Worm (Caenorhabditis elegans) whole organism, dauer: ENCODE results near the gene pitr-3.

Source experiments
- unc-62 ChIP-seq: sonication (generic microtip); optimal IDR thresholded peaks from 2 replicates; lab custom pipeline; 2017; ENCODE audit warnings: missing biosample characterization, missing genetic modification reagents, missing genetic modification characterization

Gene pitr-3

DNA sequence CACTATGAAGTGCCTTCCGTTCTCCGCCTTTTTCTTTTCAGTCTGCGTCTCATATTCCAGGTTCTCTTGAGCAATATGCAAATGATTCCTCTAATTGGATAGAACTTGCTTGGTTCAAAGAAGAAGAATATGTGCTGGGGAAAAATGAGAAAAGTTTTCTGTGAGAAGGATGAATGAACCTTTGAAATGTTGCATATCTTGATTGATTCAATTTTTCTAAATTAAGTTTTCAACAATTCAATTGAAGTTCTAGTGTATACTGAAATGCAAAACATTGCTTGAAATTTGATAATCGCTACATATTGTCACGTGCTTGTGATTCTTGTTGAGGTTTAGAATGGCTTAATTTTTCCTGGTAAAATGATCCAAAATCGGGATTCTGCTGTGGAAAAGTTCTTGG lies 16.4 kb upstream of the pitr-3 start:
- TF ChIP-seq unc-62 (GFP tag; lab: Kevin White, UChicago) = no peak

DNA sequence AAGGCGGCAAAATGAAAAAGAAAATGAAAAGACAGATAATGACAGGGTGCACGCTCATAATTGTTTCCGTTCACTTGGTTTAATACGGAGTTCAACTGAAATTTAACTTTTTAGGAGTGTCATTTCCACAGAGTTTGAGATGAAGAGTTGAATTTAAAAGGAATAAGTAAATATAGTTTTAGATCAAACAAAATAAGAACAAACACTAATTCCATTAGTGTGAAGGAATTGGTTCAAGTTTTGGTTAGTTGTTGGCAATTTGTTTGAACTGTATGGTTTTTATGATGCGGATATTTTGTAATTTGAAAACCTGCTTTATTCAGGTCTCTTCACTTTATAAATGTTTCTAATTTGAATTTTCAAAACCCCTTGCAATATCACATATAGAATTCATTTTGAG lies 15.5 kb upstream of the pitr-3 start, which contains the start of gene B0222.15:
Gene B0222.15, minus strand, starts transcription at position 101 of the 400 bp plus-strand sequence.
- no peak for TF ChIP-seq unc-62 (GFP tag; lab: Kevin White, UChicago)

DNA sequence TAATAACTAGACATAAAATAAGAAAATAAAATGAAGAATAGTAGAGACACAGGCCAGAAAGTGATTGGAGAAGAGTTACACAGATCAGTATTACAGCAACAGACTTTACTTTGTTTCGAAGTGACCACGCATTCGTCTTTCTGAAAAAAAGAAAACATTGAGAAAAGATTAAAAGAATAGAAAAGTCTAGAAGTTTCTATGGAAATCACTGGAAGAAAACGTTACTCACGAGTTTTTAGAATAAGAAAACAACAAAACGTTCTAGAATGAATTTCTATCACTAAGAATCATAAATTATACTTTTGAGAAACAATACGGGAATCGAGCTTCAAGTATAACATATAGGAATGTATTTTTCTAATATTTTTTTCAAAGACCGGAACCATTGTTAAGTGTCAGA lies 14.4 kb upstream of the pitr-3 start:
- no peak for TF ChIP-seq unc-62 (GFP tag; lab: Kevin White, UChicago)

DNA sequence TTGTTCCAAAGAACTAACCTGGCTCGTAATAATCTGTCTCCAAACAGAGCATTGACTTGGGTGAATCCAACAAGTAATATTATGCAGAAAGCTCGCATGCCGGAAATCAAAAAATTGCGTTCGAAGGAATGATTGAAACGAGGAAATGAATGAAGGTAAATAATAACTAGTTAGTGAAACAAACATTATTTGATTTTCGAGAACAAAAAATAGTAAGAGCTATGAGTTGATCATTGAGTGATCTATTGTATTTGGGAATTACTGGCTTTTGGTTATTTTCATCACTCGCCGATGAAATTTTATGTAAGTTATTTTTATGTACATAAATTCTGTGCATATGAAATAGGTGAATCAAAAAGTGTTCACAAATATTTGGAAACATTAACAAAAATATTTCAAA lies 13.6 kb upstream of the pitr-3 start, which contains the start of gene B0222.5:
Gene B0222.5, minus strand, starts transcription at position 101 of the 400 bp plus-strand sequence.
- TF ChIP-seq unc-62 (GFP tag; lab: Kevin White, UChicago) = no peak

DNA sequence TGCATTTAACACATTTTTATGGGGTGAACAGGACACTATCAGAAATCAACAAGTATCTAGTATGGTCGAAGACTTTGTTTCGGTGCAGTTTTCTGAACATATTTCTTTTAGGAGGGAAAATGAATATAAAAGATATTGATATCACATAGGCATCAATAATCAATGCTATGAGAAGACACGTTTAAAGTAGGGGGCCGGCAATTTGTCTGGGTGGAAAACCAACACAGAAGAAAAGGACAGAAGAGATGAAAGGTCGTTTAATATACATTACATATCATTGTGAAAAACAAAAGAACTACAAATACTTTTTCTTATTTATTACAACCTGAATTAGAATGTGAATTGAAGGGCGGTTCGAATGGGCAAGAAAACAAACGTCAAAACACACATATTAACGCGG lies 11.1 kb upstream of the pitr-3 start:
- no peak for TF ChIP-seq unc-62 (GFP tag; lab: Kevin White, UChicago)

DNA sequence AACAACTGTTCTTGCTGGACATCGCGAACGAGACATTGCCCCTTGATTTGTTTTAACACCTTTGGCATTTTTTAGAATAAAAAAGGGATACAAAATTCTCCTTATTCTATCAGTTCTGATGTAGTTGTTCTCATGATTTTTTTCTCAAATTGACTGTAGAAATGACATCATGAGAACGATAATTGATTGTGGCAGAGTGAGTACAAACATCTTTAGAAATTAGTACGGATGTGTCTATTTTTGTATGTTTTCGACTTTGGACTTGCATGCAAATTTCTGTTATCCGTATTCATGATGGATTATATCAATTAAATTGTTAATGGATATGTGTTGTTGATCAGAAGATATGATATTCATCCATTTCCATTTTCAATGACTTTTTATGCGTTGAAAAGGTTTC lies 7.0 kb upstream of the pitr-3 start:
- no peak for TF ChIP-seq unc-62 (GFP tag; lab: Kevin White, UChicago)

DNA sequence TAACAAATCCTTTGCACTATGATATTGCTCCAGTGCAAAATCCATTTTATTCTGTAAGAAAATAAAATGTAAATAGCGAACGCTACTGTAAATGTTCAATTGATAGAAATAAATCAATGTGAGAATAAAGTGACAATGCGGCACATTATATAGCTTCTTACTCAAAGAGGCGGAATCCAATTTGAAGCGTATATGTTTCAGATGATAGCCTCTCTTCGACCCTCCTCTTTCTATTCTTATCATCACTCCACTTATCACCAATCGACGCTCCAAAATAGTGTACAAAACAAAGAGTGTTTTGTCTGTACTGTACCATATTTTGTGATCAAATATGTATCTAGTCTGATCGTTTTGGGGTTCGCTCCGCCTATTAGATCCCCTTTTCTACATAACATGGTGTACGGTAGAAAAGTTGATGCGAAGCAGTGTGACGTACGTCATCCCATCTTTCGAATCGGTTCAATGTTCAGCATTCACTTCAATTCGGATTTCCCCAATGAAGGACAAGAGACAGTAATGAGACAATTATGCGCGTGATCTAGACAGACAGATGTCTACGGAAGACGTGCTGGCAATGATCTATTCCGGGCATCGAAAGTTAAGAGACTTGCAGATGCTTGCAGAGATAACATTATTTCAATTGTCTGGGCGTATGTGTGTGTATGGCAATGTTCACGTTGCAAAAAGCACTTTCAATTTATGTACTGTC lies 5.8 kb upstream of the pitr-3 start, which contains the start of gene spl-2:
Gene spl-2, minus strand, starts transcription at position 51 of the 709 bp plus-strand sequence.
- TF ChIP-seq unc-62 (GFP tag; lab: Kevin White, UChicago) = no peak

DNA sequence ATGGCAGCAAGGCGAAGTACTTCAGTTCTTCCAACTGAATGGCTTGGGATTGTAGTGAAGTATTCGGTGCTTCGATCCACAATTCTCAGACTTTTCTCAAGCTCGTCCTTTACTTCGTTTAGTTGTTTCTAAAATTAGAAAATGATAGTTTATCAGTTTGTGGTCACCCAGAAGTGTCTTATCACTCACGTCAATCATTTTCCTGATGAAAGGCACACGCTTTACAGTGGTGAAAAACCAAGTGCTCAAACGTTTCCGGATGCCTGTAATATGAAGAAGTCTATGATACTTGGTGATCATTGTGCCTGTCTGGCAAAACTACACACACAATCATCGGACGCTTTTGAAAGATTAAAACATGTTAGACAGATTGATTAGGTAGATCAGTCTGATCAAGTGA lies 5.0 kb upstream of the pitr-3 start:
- TF ChIP-seq unc-62 (GFP tag; lab: Kevin White, UChicago) = no peak

DNA sequence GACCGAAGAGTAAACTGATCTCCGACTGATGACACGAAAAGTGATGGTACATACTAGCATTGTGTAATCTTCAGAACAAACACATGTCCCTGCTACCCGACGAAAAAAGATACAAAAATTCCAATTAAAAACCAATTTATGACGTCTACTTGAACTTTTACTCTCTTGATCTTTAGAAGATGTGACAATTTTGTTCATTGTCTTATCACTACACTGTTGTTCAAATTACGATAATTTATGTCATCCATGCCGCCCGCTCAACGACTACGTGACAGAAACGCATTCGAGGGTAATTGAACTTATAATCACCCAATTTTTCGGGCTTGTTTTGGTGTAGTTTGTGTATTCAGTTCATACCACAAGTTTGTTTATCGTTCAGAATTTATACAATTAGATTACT lies 2.7 kb upstream of the pitr-3 start:
- no peak for TF ChIP-seq unc-62 (GFP tag; lab: Kevin White, UChicago)

DNA sequence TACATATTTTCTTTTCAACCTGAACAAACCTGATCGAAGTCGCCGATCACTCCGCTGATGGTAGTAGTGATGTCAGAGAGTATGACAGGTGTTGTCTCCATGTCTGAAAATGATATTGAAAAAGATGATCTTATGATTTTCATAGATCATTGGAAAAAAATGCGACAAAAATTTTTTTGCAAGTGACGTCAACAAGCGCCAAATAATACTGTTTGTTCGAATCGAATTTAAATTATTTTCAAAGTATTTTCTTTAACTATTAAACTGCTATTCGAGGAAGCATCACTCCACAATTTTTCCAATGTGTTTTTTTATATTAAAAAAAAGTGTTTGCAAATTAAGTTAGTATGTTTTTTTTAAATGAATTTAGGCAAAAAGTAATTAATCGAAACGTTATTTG lies 3.6 kb downstream of the pitr-3 start, which contains the start of gene pitr-2:
Gene pitr-2, minus strand, starts transcription at position 101 of the 400 bp plus-strand sequence.
- no peak for TF ChIP-seq unc-62 (GFP tag; lab: Kevin White, UChicago)

DNA sequence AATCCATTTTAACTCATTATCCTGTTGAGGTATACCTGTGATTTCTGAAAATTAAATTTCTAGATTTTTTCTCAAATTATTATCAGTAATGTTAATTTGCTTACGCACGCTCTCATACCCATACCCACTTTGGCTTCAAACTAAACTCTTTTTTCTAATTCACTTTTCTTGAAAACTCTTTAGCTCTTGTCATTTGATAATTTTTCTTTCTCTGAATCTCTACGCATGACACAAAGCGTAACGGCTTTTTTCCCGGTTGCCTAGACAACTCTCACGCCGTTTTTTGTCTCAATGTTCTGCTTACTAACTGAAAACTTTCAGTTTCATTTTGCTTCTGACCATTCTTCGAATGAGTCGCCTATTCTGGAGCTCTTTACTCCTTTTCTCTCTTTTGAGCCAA lies 7.2 kb downstream of the pitr-3 start, which contains the start of gene B0222.1:
Gene B0222.1, plus strand, starts transcription at position 306 of the 400 bp plus-strand sequence.
- TF ChIP-seq unc-62 (GFP tag; lab: Kevin White, UChicago) = no peak

DNA sequence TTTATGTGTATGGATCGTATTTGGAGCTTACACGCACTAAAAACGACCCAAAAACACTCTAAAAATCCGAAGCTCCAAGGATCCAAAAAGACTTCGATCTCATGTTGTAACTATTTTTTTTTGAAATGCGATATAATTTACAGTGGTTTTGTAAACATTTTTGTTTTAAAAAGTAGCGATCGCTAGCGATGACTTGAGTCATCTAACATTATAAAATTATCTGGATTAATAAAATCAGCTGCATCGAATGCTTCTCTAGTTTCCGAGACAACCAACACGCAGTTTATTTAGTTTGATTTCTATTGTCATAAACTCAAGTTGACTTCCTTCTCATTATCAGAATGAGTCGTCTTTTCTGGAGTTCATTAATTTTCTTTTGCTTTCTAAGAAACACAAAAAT lies 9.2 kb downstream of the pitr-3 start, which contains the start of gene F21C10.1:
Gene F21C10.1, plus strand, starts transcription at position 301 of the 400 bp plus-strand sequence.
- no peak for TF ChIP-seq unc-62 (GFP tag; lab: Kevin White, UChicago)

DNA sequence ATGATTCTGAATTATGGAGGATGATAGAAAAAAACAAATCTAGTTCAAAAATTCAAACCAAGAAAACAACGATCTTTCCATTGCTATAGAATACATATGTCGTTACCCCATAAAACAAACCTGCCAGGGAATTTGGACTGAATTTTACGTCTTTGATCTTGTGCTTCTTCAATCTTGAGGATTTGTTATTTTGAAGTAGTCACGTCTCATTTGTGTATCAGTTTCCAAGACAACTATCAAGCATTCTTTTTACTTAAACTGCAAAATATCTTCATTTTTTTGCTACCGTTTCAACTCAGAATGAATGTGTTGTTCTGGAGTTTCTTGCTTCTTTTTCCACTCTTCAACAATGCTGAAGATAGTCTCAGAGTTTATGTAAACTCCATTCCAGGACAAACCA lies 10.4 kb downstream of the pitr-3 start, which contains the start of gene F21C10.19:
Gene F21C10.19, plus strand, starts transcription at position 301 of the 400 bp plus-strand sequence.
- no peak for TF ChIP-seq unc-62 (GFP tag; lab: Kevin White, UChicago)

DNA sequence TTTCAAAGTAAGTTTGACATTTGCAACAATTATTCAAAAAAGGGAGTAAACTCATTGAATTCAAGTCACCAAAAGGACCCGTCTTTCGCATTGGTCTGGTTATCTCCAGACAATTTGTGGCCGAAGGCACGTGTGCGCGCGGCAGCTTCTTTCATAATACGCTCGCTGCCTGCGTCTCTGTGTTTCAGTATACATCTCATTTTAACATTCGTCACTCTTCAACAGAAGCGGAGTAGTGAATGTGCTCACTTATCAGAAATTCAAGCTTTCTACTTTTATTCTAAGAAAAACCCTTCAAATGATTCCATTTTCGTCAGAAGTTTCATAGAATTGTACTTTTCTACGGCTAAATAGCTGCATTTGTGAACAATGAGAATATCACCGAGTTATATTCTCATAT lies 12.6 kb downstream of the pitr-3 start:
- TF ChIP-seq unc-62 (GFP tag; lab: Kevin White, UChicago) = no peak

DNA sequence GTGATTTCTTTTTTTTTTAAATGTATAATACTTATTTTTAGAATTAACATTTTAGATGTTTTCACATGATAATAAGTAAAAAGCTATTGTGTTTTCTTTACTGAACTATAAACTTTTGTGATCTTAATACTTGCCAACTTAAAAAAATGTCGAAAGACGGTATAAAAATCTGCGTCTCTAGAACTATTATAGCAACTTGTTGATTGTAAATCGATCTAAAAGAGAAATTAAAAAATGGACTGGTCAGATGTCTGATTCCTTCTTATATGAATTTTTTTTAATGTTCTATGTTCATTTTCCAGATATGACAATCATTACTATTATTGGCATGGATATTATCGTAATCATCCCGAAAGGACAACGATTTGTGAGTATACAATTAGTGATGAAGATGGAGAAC lies 13.4 kb downstream of the pitr-3 start, which contains the start of gene F21C10.3:
Gene F21C10.3, plus strand, starts transcription at position 301 of the 400 bp plus-strand sequence.
- TF ChIP-seq unc-62 (GFP tag; lab: Kevin White, UChicago) = no peak

DNA sequence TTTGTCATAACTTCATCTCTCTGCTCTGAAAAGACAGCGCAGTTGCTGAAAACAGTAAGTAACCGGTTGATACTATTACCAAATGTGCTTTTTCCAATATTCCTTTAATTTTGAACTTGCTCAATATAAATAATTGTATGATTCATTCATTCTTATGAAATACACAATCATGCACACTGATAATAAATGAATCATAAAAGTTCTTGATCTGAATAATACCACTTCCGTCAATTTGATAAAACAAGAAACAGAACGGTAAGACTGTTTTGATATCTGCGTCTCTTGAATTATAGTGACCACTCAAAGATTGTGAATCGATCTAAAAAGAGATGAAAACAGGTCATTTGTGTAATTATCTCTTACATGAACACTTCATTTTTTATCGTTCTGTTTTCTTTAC lies 14.9 kb downstream of the pitr-3 start, which contains the start of gene F21C10.4:
Gene F21C10.4, plus strand, starts transcription at position 301 of the 400 bp plus-strand sequence.
- no peak for TF ChIP-seq unc-62 (GFP tag; lab: Kevin White, UChicago)

DNA sequence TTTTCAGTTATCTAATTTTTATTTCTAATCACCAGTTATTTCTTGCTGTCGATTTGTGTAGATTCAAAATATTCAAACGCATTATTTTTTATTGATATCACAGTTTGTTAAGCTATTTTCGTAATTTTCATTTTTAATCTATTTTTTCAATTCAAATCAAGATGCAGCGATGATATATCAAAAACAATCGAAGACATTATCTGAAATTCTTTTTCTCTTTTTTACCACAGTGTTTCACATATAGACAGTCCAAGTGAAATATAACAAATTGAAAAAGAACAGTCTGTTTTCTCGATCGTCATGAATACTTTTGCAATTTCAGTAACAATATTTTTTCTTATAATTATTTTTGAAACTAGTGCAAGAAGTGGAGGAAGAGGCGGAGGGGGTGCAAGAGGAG lies 15.9 kb downstream of the pitr-3 start, which contains the start of gene F21C10.5:
Gene F21C10.5, plus strand, starts transcription at position 301 of the 400 bp plus-strand sequence.
- no peak for TF ChIP-seq unc-62 (GFP tag; lab: Kevin White, UChicago)
